Fruit fly (Drosophila melanogaster): ENCODE measurements around the gene CG2993.

dm6 chr3R:7785784-7786183, 24.0 kb downstream of the CG2993 start, which contains the start of gene CG18745:
- no peak for TF ChIP-seq pad (GFP tag; optimal IDR thresholded peaks at IDR 0.05)
- TF ChIP-seq Crg-1 (GFP tag; optimal IDR thresholded peaks at IDR 0.05): no peak
